Fruit fly (Drosophila melanogaster) whole organism, prepupa: ENCODE measurements around the gene CG6254.

ENCODE experiments used
- Blimp-1 ChIP-seq: fragments of 200-800 bp; sonication (Bioruptor generic); optimal IDR thresholded peaks from 3 replicates; lab custom pipeline; 2017; ENCODE audit warnings: missing biosample characterization, missing genetic modification characterization, mild to moderate bottlenecking, moderate library complexity, missing genetic modification reagents
- CG10631 ChIP-seq: fragments of 200-800 bp; sonication (Bioruptor generic); optimal IDR thresholded peaks from 2 replicates; lab custom pipeline; 2016; ENCODE audit warnings: missing biosample characterization, missing genetic modification characterization
- CG11294 ChIP-seq: fragments of 200-800 bp; sonication (Bioruptor generic); IDR thresholded peaks from 2 replicates; pipeline ENCODE4 v1.3.6; 2022; ENCODE audit warnings: missing biosample characterization, missing genetic modification characterization
- CG11762 ChIP-seq: fragments of 200-800 bp; sonication (Bioruptor generic); optimal IDR thresholded peaks from 3 replicates; lab custom pipeline; 2016; ENCODE audit warnings: missing biosample characterization, missing genetic modification characterization; ENCODE audit not compliant: insufficient read depth
- CG11902 ChIP-seq: fragments of 200-800 bp; sonication (Bioruptor generic); optimal IDR thresholded peaks from 3 replicates; lab custom pipeline; 2016; ENCODE audit warnings: missing biosample characterization, missing genetic modification characterization
- CG15336 ChIP-seq: fragments of 200-800 bp; sonication (Bioruptor generic); IDR thresholded peaks from 2 replicates; pipeline ENCODE4 v1.3.6; 2022; ENCODE audit warnings: missing biosample characterization, missing genetic modification characterization
- CG16779 ChIP-seq: fragments of 200-800 bp; sonication (Bioruptor generic); optimal IDR thresholded peaks from 3 replicates; lab custom pipeline; 2017; ENCODE audit warnings: missing biosample characterization, mild to moderate bottlenecking, missing genetic modification characterization
- CG31627 ChIP-seq: fragments of 200-800 bp; sonication (Bioruptor generic); optimal IDR thresholded peaks from 3 replicates; lab custom pipeline; 2016; ENCODE audit warnings: missing biosample characterization, missing genetic modification characterization
- CG6163 ChIP-seq: fragments of 200-800 bp; sonication (Bioruptor generic); IDR thresholded peaks from 3 replicates; pipeline ENCODE4 v1.3.6; 2022; ENCODE audit warnings: missing biosample characterization, missing genetic modification characterization
- CG6276 ChIP-seq: fragments of 200-800 bp; sonication (Bioruptor generic); optimal IDR thresholded peaks from 2 replicates; lab custom pipeline; 2017; ENCODE audit warnings: missing biosample characterization, mild to moderate bottlenecking, missing genetic modification characterization
- CG6792 ChIP-seq: fragments of 200-800 bp; sonication (Bioruptor generic); optimal IDR thresholded peaks from 3 replicates; lab custom pipeline; 2016; ENCODE audit warnings: missing biosample characterization, missing genetic modification characterization
- CG6808 ChIP-seq: fragments of 200-800 bp; sonication (Bioruptor generic); optimal IDR thresholded peaks from 3 replicates; lab custom pipeline; 2017; ENCODE audit warnings: missing biosample characterization, missing genetic modification characterization, mild to moderate bottlenecking, moderate library complexity, missing genetic modification reagents
- CG6854 ChIP-seq: fragments of 200-800 bp; sonication (Bioruptor generic); optimal IDR thresholded peaks from 2 replicates; lab custom pipeline; 2017; ENCODE audit warnings: missing biosample characterization, mild to moderate bottlenecking, missing genetic modification characterization
- CG8119 ChIP-seq: fragments of 200-800 bp; sonication (Bioruptor generic); IDR thresholded peaks from 3 replicates; pipeline ENCODE4 v1.3.6; 2022; ENCODE audit warnings: missing biosample characterization, missing genetic modification characterization
- CG8319 ChIP-seq: fragments of 200-800 bp; sonication (Bioruptor generic); optimal IDR thresholded peaks from 3 replicates; lab custom pipeline; 2016; ENCODE audit warnings: missing biosample characterization, missing genetic modification characterization
- CG8632 ChIP-seq: fragments of 200-800 bp; sonication (Bioruptor generic); optimal IDR thresholded peaks from 3 replicates; lab custom pipeline; 2016; ENCODE audit warnings: missing biosample characterization, missing genetic modification characterization
- CG9139 ChIP-seq: fragments of 200-800 bp; sonication (Bioruptor generic); optimal IDR thresholded peaks from 3 replicates; lab custom pipeline; 2017; ENCODE audit warnings: missing biosample characterization, mild to moderate bottlenecking, missing genetic modification characterization
- Eip75B ChIP-seq: fragments of 200-800 bp; sonication (Bioruptor generic); optimal IDR thresholded peaks from 3 replicates; lab custom pipeline; 2016; ENCODE audit warnings: missing biosample characterization, missing genetic modification characterization
- Eip78C ChIP-seq: fragments of 200-800 bp; sonication (Bioruptor generic); peaks from one replicate; lab custom pipeline; 2016; ENCODE audit warnings: missing biosample characterization, missing genetic modification characterization
- Eip93F ChIP-seq: fragments of 200-800 bp; sonication (Bioruptor generic); optimal IDR thresholded peaks from 2 replicates; lab custom pipeline; 2016; ENCODE audit warnings: missing biosample characterization, mild to moderate bottlenecking, missing genetic modification characterization
- Ets21C ChIP-seq: fragments of 200-800 bp; sonication (Bioruptor generic); optimal IDR thresholded peaks from 3 replicates; lab custom pipeline; 2016; ENCODE audit warnings: missing biosample characterization, missing genetic modification characterization
- Hr4 ChIP-seq: fragments of 200-800 bp; sonication (Bioruptor generic); optimal IDR thresholded peaks from 3 replicates; lab custom pipeline; 2016; ENCODE audit warnings: missing biosample characterization, missing genetic modification characterization
- Lpt ChIP-seq: fragments of 200-800 bp; sonication (Bioruptor generic); optimal IDR thresholded peaks from 3 replicates; lab custom pipeline; 2016; ENCODE audit warnings: missing biosample characterization, missing genetic modification characterization
- Met ChIP-seq: fragments of 200-800 bp; sonication (Bioruptor generic); optimal IDR thresholded peaks from 3 replicates; lab custom pipeline; 2016; ENCODE audit warnings: missing biosample characterization, missing genetic modification characterization
- OdsH ChIP-seq: fragments of 200-800 bp; sonication (Bioruptor generic); optimal IDR thresholded peaks from 3 replicates; lab custom pipeline; 2016; ENCODE audit warnings: missing biosample characterization, missing genetic modification characterization
- Sox102F ChIP-seq: fragments of 200-800 bp; sonication (Bioruptor generic); optimal IDR thresholded peaks from 2 replicates; lab custom pipeline; 2016; ENCODE audit warnings: missing biosample characterization, mild to moderate bottlenecking, missing genetic modification characterization
- Sox14 ChIP-seq: fragments of 200-800 bp; sonication (Bioruptor generic); optimal IDR thresholded peaks from 3 replicates; lab custom pipeline; 2016; ENCODE audit warnings: missing biosample characterization, missing genetic modification characterization
- Sox15 ChIP-seq: fragments of 200-800 bp; sonication (Bioruptor generic); optimal IDR thresholded peaks from 3 replicates; lab custom pipeline; 2016; ENCODE audit warnings: missing biosample characterization, missing genetic modification characterization
- achi ChIP-seq: fragments of 200-800 bp; sonication (Bioruptor generic); optimal IDR thresholded peaks from 3 replicates; lab custom pipeline; 2016; ENCODE audit warnings: missing biosample characterization, missing genetic modification characterization
- acj6 ChIP-seq: fragments of 200-800 bp; sonication (Bioruptor generic); optimal IDR thresholded peaks from 3 replicates; lab custom pipeline; 2016; ENCODE audit warnings: missing biosample characterization, missing genetic modification characterization
- cyc ChIP-seq: fragments of 200-800 bp; sonication (Bioruptor generic); optimal IDR thresholded peaks from 3 replicates; lab custom pipeline; 2016; ENCODE audit warnings: missing biosample characterization, missing genetic modification characterization
- eg ChIP-seq: fragments of 200-800 bp; sonication (Bioruptor generic); IDR thresholded peaks from 3 replicates; pipeline ENCODE4 v1.3.6; 2022; ENCODE audit warnings: missing biosample characterization, missing genetic modification characterization
- esn ChIP-seq: fragments of 200-800 bp; sonication (Bioruptor generic); optimal IDR thresholded peaks from 2 replicates; lab custom pipeline; 2016; ENCODE audit warnings: missing biosample characterization, mild to moderate bottlenecking, missing genetic modification characterization, moderate library complexity
- fd85E ChIP-seq: fragments of 200-800 bp; sonication (Bioruptor generic); optimal IDR thresholded peaks from 3 replicates; lab custom pipeline; 2016; ENCODE audit warnings: missing biosample characterization, missing genetic modification characterization
- fkh ChIP-seq: fragments of 200-800 bp; sonication (Bioruptor generic); optimal IDR thresholded peaks from 3 replicates; lab custom pipeline; 2017; ENCODE audit warnings: missing biosample characterization, mild to moderate bottlenecking, missing genetic modification characterization, moderate library complexity
- lz ChIP-seq: fragments of 200-800 bp; sonication (Bioruptor generic); optimal IDR thresholded peaks from 3 replicates; lab custom pipeline; 2016; ENCODE audit warnings: missing biosample characterization, missing genetic modification characterization
- net ChIP-seq: fragments of 200-800 bp; sonication (Bioruptor generic); optimal IDR thresholded peaks from 3 replicates; lab custom pipeline; 2016; ENCODE audit warnings: missing biosample characterization, missing genetic modification characterization
- salr ChIP-seq, 2 experiments: fragments of 200-800 bp; sonication (Bioruptor generic); optimal IDR thresholded peaks; 3 replicates each; lab custom pipeline; 2016 to 2018; ENCODE audit warnings: missing biosample characterization in 2 of 2, missing genetic modification characterization in 2 of 2, mild to moderate bottlenecking in 1 of 2
- ss ChIP-seq, 2 experiments: fragments of 200-800 bp; sonication (Bioruptor generic); optimal IDR thresholded peaks; 2 replicates in 1 of 2; 3 replicates in 1 of 2; lab custom pipeline; 2017 to 2018; ENCODE audit warnings: mild to moderate bottlenecking in 2 of 2, missing biosample characterization in 2 of 2, missing genetic modification characterization in 2 of 2, moderate library complexity in 1 of 2
- svp ChIP-seq: fragments of 200-800 bp; sonication (Bioruptor generic); peaks from one replicate; lab custom pipeline; 2016; ENCODE audit warnings: missing biosample characterization, missing genetic modification characterization
- topi ChIP-seq: fragments of 200-800 bp; sonication (Bioruptor generic); optimal IDR thresholded peaks from 3 replicates; lab custom pipeline; 2016; ENCODE audit warnings: missing biosample characterization, missing genetic modification characterization
- vri ChIP-seq: fragments of 200-800 bp; sonication (Bioruptor generic); optimal IDR thresholded peaks from 3 replicates; lab custom pipeline; 2016; ENCODE audit warnings: missing biosample characterization, mild to moderate bottlenecking, missing genetic modification characterization

CG6254 gene

DNA sequence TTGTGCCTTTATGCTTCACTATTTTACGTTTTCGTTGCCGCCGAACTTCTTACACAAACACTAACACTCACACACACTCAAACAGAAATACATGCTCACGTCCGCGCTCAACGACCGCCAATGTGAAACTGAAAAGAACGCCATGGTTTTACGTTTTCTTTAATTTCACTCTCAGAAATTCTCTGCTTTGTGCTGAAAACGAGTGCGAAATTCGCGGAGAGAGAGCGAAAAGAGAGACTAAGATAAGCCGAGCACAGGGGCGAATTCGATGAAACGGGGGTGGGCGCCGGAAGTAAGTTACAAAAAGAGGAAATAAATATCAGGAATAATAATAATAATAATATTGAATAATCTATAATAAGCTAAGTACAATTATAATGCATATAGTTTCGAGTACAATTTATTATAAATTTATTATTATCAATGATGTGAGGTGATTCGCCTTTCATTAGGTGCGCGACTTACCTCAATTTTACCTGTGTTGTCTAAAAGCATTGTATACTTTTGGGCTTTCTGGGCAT lies 9.3 kb upstream of the CG6254 start, which contains the start of gene Best1 (continued):
- TF ChIP-seq CG10631 (GFP tag; lab: Kevin White, UChicago) (peak; percentile 93), CG6276 (GFP tag; lab: Kevin White, UChicago) (peak; percentile 92), CG8119 (GFP tag; lab: Robert Waterston, UW) (peak; percentile 93), fd85E (GFP tag; lab: Kevin White, UChicago) (peak; percentile 71), CG11902 (GFP tag; lab: Kevin White, UChicago) (peak; percentile 98), salr (GFP tag; optimal IDR thresholded peaks at IDR 0.05; lab: Kevin White, UChicago) (peak; percentile 65 to 77), CG6792 (GFP tag; lab: Kevin White, UChicago) (peak; percentile 92), achi (GFP tag; lab: Kevin White, UChicago) (peak; percentile 94), CG15336 (GFP tag; lab: Robert Waterston, UW) (peak; percentile 95)

DNA sequence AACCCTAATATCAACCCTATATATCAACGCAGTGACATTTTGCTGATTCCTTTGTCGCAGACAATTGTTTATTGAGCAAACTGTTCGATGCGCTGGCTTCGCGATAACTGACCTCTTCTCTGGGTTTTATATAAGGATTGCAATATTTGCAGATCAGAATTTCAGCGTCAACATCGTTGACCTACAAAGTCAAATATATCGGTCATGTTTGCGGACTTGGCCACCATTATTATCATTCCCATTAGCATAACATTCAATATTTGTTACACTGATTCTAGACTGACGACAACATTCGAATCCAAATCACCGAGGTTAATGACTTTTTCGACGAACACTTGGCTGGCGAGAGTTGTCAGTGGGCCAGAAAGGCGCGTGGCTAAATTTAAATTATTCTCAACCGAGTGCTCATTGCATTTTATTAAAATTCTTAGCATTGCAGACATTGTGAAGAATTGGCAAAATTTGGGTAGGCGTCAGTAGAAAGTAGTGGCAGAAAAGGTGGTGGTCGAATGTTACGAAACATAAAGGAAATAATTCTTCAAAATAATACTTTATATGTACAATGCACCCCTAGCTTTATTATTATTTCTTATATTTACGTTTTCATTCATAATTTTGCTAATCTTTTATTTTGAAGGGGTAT lies 8.1 kb upstream of the CG6254 start:
- TF ChIP-seq cyc (no peak), CG6163 (GFP tag; lab: Robert Waterston, UW) (0 out of 3 replicates have a peak, but pooled peaks have one; percentile 8), Blimp-1 (GFP tag; lab: Kevin White, UChicago) (no peak), fkh (GFP tag; lab: Kevin White, UChicago) (peak; percentile 44), net (no peak), Hr4 (GFP tag; lab: Kevin White, UChicago) (peak; percentile 9), acj6 (no peak), CG6854 (peak; percentile 29), esn (GFP tag; lab: Kevin White, UChicago) (peak; percentile 16), Eip78C (GFP tag; lab: Kevin White, UChicago) (no peak), CG11294 (GFP tag; lab: Robert Waterston, UW) (no peak), achi (GFP tag; lab: Kevin White, UChicago) (no peak)

DNA sequence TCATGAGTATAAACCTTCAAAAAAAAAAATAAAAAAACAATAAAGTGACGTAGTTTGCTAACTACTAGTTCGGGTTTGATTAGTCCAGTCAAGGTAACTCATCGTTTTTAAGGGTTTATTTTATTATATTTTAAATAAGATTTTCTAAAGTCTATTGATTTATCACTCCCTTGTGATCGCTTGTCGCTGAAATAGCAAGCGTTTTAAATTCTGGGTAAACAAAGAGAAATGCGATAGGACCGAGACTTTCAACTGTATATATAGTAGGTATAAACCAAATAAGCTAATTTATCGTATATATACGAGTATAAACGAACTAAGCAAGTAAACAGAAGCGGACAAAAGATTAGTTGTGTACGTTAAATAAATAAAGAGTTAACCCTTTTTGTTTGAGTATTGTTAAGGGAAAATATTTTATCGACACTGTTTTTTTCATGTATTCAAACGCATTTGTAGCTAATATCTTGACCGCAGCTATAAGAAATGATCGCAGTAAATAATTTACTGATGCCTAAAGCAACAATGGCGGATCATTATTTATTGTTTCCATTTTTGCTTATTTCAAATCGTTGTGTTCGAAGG lies 7.4 kb upstream of the CG6254 start:
- TF ChIP-seq CG9139 (GFP tag; lab: Kevin White, UChicago) (peak; percentile 29), CG6792 (GFP tag; lab: Kevin White, UChicago) (peak; percentile 43), CG8319 (GFP tag; lab: Kevin White, UChicago) (no peak), Met (peak; percentile 51), fd85E (GFP tag; lab: Kevin White, UChicago) (peak; percentile 25), cyc (peak; percentile 64), Eip75B (GFP tag; lab: Kevin White, UChicago) (peak; percentile 16), achi (GFP tag; lab: Kevin White, UChicago) (peak; percentile 42), ss (GFP tag; optimal IDR thresholded peaks at IDR 0.05; lab: Kevin White, UChicago) (peak in 1 of 2 experiments; percentile 21), CG8632 (GFP tag; lab: Kevin White, UChicago) (peak; percentile 62), CG8119 (GFP tag; lab: Robert Waterston, UW) (no peak; the same call in 1 of the 3 replicates), fkh (GFP tag; lab: Kevin White, UChicago) (peak; percentile 39), Lpt (GFP tag; lab: Kevin White, UChicago) (no peak), Hr4 (GFP tag; lab: Kevin White, UChicago) (peak; percentile 38), CG6276 (GFP tag; lab: Kevin White, UChicago) (no peak), salr (GFP tag; optimal IDR thresholded peaks at IDR 0.05; lab: Kevin White, UChicago) (peak in 1 of 2 experiments; percentile 20), eg (GFP tag; lab: Robert Waterston, UW) (peak; percentile 67), CG31627 (GFP tag; lab: Kevin White, UChicago) (peak; percentile 60), Eip93F (no peak), CG6163 (GFP tag; lab: Robert Waterston, UW) (peak; percentile 25; the same call in 1 of the 3 replicates), Sox14 (GFP tag; lab: Kevin White, UChicago) (peak; percentile 68), Eip78C (GFP tag; lab: Kevin White, UChicago) (peak; percentile 86), CG11762 (GFP tag; lab: Kevin White, UChicago) (no peak), CG6808 (GFP tag; lab: Kevin White, UChicago) (peak; percentile 4), Sox15 (GFP tag; lab: Kevin White, UChicago) (peak; percentile 22), net (peak; percentile 13), lz (GFP tag; lab: Kevin White, UChicago) (peak; percentile 47), OdsH (peak; percentile 59), CG16779 (peak; percentile 14), CG10631 (GFP tag; lab: Kevin White, UChicago) (peak; percentile 55), vri (peak; percentile 19), Ets21C (GFP tag; lab: Kevin White, UChicago) (peak; percentile 47), Blimp-1 (GFP tag; lab: Kevin White, UChicago) (no peak), svp (GFP tag; lab: Kevin White, UChicago) (peak; percentile 80), topi (GFP tag; lab: Kevin White, UChicago) (peak; percentile 65), esn (GFP tag; lab: Kevin White, UChicago) (peak; percentile 66), Sox102F (GFP tag; lab: Kevin White, UChicago) (peak; percentile 41)
